Fruit fly (Drosophila melanogaster): ENCODE data around the gene del.

The del gene

dm6 chr2L:21163311-21163842 is 15.0 kb upstream of the del start, which contains the start of gene Noc2 (continued):
- TF ChIP-seq knrl (GFP tag; IDR thresholded peaks at IDR 0.05; ENCODE audit: partially characterized antibody) (no peak), CG11696 (GFP tag; IDR thresholded peaks at IDR 0.05) (0 out of 2 replicates have a peak, but pooled peaks have one; percentile 39), CG8478 (optimal IDR thresholded peaks at IDR 0.05) (no peak), CkIIα-i1 (GFP tag; IDR thresholded peaks at IDR 0.05) (no peak), CG30020 (tag; optimal IDR thresholded peaks at IDR 0.05) (peak; percentile 45), aop (GFP tag; IDR thresholded peaks at IDR 0.05) (no peak), CG7372 (GFP tag; IDR thresholded peaks at IDR 0.05) (peak; percentile 33; the same call in 1 of the 2 replicates), CG4707 (GFP tag; optimal IDR thresholded peaks at IDR 0.05) (no peak), chn (GFP tag; optimal IDR thresholded peaks at IDR 0.05) (peak; percentile 36), onecut (GFP tag; IDR thresholded peaks at IDR 0.05) (no peak), vfl (GFP tag; optimal IDR thresholded peaks at IDR 0.05) (no peak), Atf6 (GFP tag; IDR thresholded peaks at IDR 0.05) (0 out of 2 replicates have a peak, but pooled peaks have one; percentile 14), CG18262 (tag; optimal IDR thresholded peaks at IDR 0.05) (peak; percentile 60), D (optimal IDR thresholded peaks at IDR 0.05) (no peak), D (GFP tag; optimal IDR thresholded peaks at IDR 0.05) (peak; percentile 29), CG14441 (GFP tag; IDR thresholded peaks at IDR 0.05) (peak; percentile 62), CG17612 (GFP tag; IDR thresholded peaks at IDR 0.05) (no peak), CG11456 (GFP tag; IDR thresholded peaks at IDR 0.05) (peak; percentile 72; the same call in 1 of the 3 replicates), CG6813 (GFP tag; optimal IDR thresholded peaks at IDR 0.05) (no peak), pita (GFP tag; optimal IDR thresholded peaks at IDR 0.05) (no peak), D19A (tag; optimal IDR thresholded peaks at IDR 0.05) (peak; percentile 5), sqz (GFP tag; optimal IDR thresholded peaks at IDR 0.05) (no peak), Ada2b (GFP tag; IDR thresholded peaks at IDR 0.05) (peak; percentile 51; the same call in 1 of the 2 replicates), CG31441 (GFP tag; IDR thresholded peaks at IDR 0.05) (peak; percentile 64), zf30C (GFP tag; optimal IDR thresholded peaks at IDR 0.05) (no peak), fd64A (GFP tag; optimal IDR thresholded peaks at IDR 0.05) (no peak), CG1602 (GFP tag; optimal IDR thresholded peaks at IDR 0.05) (peak; percentile 24), Gsc (GFP tag; IDR thresholded peaks at IDR 0.05) (no peak; the same call in 1 of the 2 replicates), stwl (tag; optimal IDR thresholded peaks at IDR 0.05) (no peak), gsb-n (tag; optimal IDR thresholded peaks at IDR 0.05) (no peak), oc (tag; optimal IDR thresholded peaks at IDR 0.05) (no peak), grau (tag; optimal IDR thresholded peaks at IDR 0.05) (peak; percentile 56), CG4328 (GFP tag; optimal IDR thresholded peaks at IDR 0.05) (peak; percentile 58), CG1647 (GFP tag; optimal IDR thresholded peaks at IDR 0.05) (peak; percentile 25), CG12942 (GFP tag; optimal IDR thresholded peaks at IDR 0.05) (peak; percentile 38), CG15011 (GFP tag; optimal IDR thresholded peaks at IDR 0.05) (no peak), CG8089 (GFP tag; optimal IDR thresholded peaks at IDR 0.05) (no peak), CG15479 (GFP tag; optimal IDR thresholded peaks at IDR 0.05) (no peak), wek (GFP tag; optimal IDR thresholded peaks at IDR 0.05) (no peak), CG8924 (tag; optimal IDR thresholded peaks at IDR 0.05) (peak; percentile 50), Hmr (GFP tag; optimal IDR thresholded peaks at IDR 0.05) (peak; percentile 25), CG7745 (tag; optimal IDR thresholded peaks at IDR 0.05) (no peak), sens-2 (GFP tag; IDR thresholded peaks at IDR 0.05) (no peak), CG12769 (tag; optimal IDR thresholded peaks at IDR 0.05) (peak; percentile 6), CG14710 (tag; optimal IDR thresholded peaks at IDR 0.05) (peak; percentile 54), slp2 (GFP tag; optimal IDR thresholded peaks at IDR 0.05) (no peak), p53 (GFP tag; optimal IDR thresholded peaks at IDR 0.05) (no peak), row (GFP tag; IDR thresholded peaks at IDR 0.05) (peak; percentile 70), pho (GFP tag; optimal IDR thresholded peaks at IDR 0.05) (peak; percentile 31), CG16863 (GFP tag; optimal IDR thresholded peaks at IDR 0.05) (no peak), CG12236 (GFP tag; optimal IDR thresholded peaks at IDR 0.05) (no peak), lilli (GFP tag; optimal IDR thresholded peaks at IDR 0.05) (peak; percentile 52)
